Worm (Caenorhabditis elegans) whole organism, L1 larva: Measurements from ENCODE around the gene nfm-1.

Source experiments
- C04F5.9 ChIP-seq: sonication (generic microtip); optimal IDR thresholded peaks from 2 replicates; lab custom pipeline; 2016; ENCODE audit warnings: missing genetic modification characterization, missing compliant biosample characterization
- C16A3.4 ChIP-seq: fragments of 150-350 bp; optimal IDR thresholded peaks from 2 replicates; lab custom pipeline; 2014; ENCODE audit warnings: missing biosample characterization, missing genetic modification characterization
- F16B12.6 ChIP-seq: fragments of 150-350 bp; optimal IDR thresholded peaks from 2 replicates; lab custom pipeline; 2014; ENCODE audit warnings: missing biosample characterization, missing genetic modification characterization
- alr-1 ChIP-seq: fragments of 200-800 bp; sonication (Bioruptor generic); optimal IDR thresholded peaks from 2 replicates; lab custom pipeline; 2018; ENCODE audit warnings: borderline replicate concordance, mild to moderate bottlenecking, missing genetic modification characterization, missing compliant biosample characterization
- aly-2 ChIP-seq: fragments of 150-350 bp; optimal IDR thresholded peaks from 2 replicates; lab custom pipeline; 2014; ENCODE audit warnings: missing biosample characterization, missing genetic modification characterization
- ama-1 ChIP-seq: fragments of 150-350 bp; optimal IDR thresholded peaks from 2 replicates; lab custom pipeline; 2014
- ceh-63 ChIP-seq: fragments of 200-800 bp; sonication (Bioruptor generic); optimal IDR thresholded peaks from 2 replicates; lab custom pipeline; 2018; ENCODE audit warnings: mild to moderate bottlenecking, missing genetic modification characterization, missing compliant biosample characterization
- ceh-8 ChIP-seq: fragments of 200-800 bp; sonication (Bioruptor generic); optimal IDR thresholded peaks from 2 replicates; lab custom pipeline; 2018; ENCODE audit warnings: mild to moderate bottlenecking, missing genetic modification characterization, moderate library complexity, missing compliant biosample characterization
- dpl-1 ChIP-seq, 3 experiments: fragments of 150-350 bp in 2 of 3; sonication (generic microtip) in 1 of 3; optimal IDR thresholded peaks; 2 replicates each; lab custom pipeline; 2014 to 2017; ENCODE audit warnings: missing biosample characterization in 3 of 3, missing genetic modification characterization in 3 of 3, missing genetic modification reagents in 3 of 3
- dsc-1 ChIP-seq: sonication (generic microtip); optimal IDR thresholded peaks from 2 replicates; lab custom pipeline; 2016; ENCODE audit warnings: mild to moderate bottlenecking, missing genetic modification characterization, missing compliant biosample characterization
- efl-1 ChIP-seq, 4 experiments: fragments of 150-350 bp; optimal IDR thresholded peaks in 3 of 4; peaks in 1 of 4; 1 replicate in 1 of 4; 2 replicates in 3 of 4; lab custom pipeline; 2014; ENCODE audit warnings: missing biosample characterization in 2 of 4, missing genetic modification characterization in 2 of 4, missing genetic modification reagents in 2 of 4
- egl-13 ChIP-seq: sonication (generic microtip); optimal IDR thresholded peaks from 2 replicates; lab custom pipeline; 2016; ENCODE audit warnings: missing genotype, missing genetic modification reagents, missing genetic modification characterization, missing compliant biosample characterization
- egl-27 ChIP-seq, 2 experiments: fragments of 150-350 bp in 1 of 2; sonication (generic microtip); optimal IDR thresholded peaks; 3 replicates each; lab custom pipeline; 2017 to 2018; ENCODE audit warnings: missing biosample characterization in 2 of 2, missing genetic modification characterization in 2 of 2, missing genetic modification reagents in 2 of 2
- elt-2 ChIP-seq: sonication (generic microtip); optimal IDR thresholded peaks from 2 replicates; lab custom pipeline; 2016; ENCODE audit warnings: missing genetic modification characterization, mild to moderate bottlenecking, inconsistent platforms, missing compliant biosample characterization, missing genetic modification reagents
- ets-5 ChIP-seq: fragments of 200-800 bp; sonication (Bioruptor generic); IDR thresholded peaks from 2 replicates; pipeline ENCODE4 v1.3.6; 2022; ENCODE audit warnings: missing genetic modification characterization, missing compliant biosample characterization
- fkh-10 ChIP-seq: sonication (generic microtip); optimal IDR thresholded peaks from 2 replicates; lab custom pipeline; 2017; ENCODE audit warnings: missing biosample characterization, missing genetic modification reagents, missing genetic modification characterization
- fkh-8 ChIP-seq: sonication (generic microtip); optimal IDR thresholded peaks from 2 replicates; lab custom pipeline; 2016; ENCODE audit warnings: mild to moderate bottlenecking, missing genetic modification characterization, missing compliant biosample characterization
- hlh-17 ChIP-seq: fragments of 200-800 bp; sonication (Bioruptor generic); optimal IDR thresholded peaks from 2 replicates; lab custom pipeline; 2018; ENCODE audit warnings: missing genetic modification characterization, mild to moderate bottlenecking, missing compliant biosample characterization, moderate library complexity, borderline replicate concordance
- irx-1 ChIP-seq: sonication (generic microtip); optimal IDR thresholded peaks from 2 replicates; lab custom pipeline; 2016; ENCODE audit warnings: missing genetic modification characterization, missing compliant biosample characterization
- isw-1 ChIP-seq: fragments of 200-800 bp; sonication (Bioruptor generic); IDR thresholded peaks from 2 replicates; pipeline ENCODE4 v1.3.6; 2022; ENCODE audit warnings: missing genetic modification characterization, missing compliant biosample characterization
- jun-1 ChIP-seq: fragments of 150-350 bp; optimal IDR thresholded peaks from 2 replicates; lab custom pipeline; 2014; ENCODE audit warnings: missing biosample characterization, missing genetic modification reagents, missing genetic modification characterization
- lin-13 ChIP-seq: fragments of 150-350 bp; optimal IDR thresholded peaks from 2 replicates; lab custom pipeline; 2014; ENCODE audit warnings: missing biosample characterization, missing genetic modification reagents, missing genetic modification characterization
- lin-15B ChIP-seq: fragments of 150-350 bp; sonication (generic microtip); optimal IDR thresholded peaks from 3 replicates; lab custom pipeline; 2014; ENCODE audit warnings: missing biosample characterization, missing genetic modification characterization
- lin-35 ChIP-seq, 2 experiments: fragments of 150-350 bp; optimal IDR thresholded peaks; 2 replicates each; lab custom pipeline; 2014; ENCODE audit warnings: missing biosample characterization in 2 of 2, missing genetic modification characterization in 2 of 2, missing genetic modification reagents in 2 of 2
- lir-3 ChIP-seq: sonication (generic microtip); optimal IDR thresholded peaks from 2 replicates; lab custom pipeline; 2016; ENCODE audit warnings: mild to moderate bottlenecking, missing genetic modification characterization, moderate library complexity, missing compliant biosample characterization; ENCODE audit not compliant: poor library complexity
- mab-9 ChIP-seq: fragments of 200-800 bp; sonication (Bioruptor generic); IDR thresholded peaks from 2 replicates; pipeline ENCODE4 v1.3.6; 2022; ENCODE audit warnings: missing genetic modification reagents, missing genetic modification characterization, missing compliant biosample characterization
- mef-2 ChIP-seq: fragments of 150-350 bp; optimal IDR thresholded peaks from 2 replicates; lab custom pipeline; 2014; ENCODE audit warnings: missing biosample characterization, missing genetic modification characterization
- nhr-11 ChIP-seq: fragments of 150-350 bp; optimal IDR thresholded peaks from 2 replicates; lab custom pipeline; 2014; ENCODE audit warnings: missing biosample characterization, missing genetic modification characterization
- nhr-12 ChIP-seq: sonication (generic microtip); optimal IDR thresholded peaks from 2 replicates; lab custom pipeline; 2017; ENCODE audit warnings: missing biosample characterization, missing genetic modification characterization
- nhr-19 ChIP-seq: fragments of 200-800 bp; sonication (Bioruptor generic); conservative IDR thresholded peaks from 2 replicates; pipeline ENCODE4 v1.3.6; 2022; ENCODE audit warnings: missing genetic modification characterization, missing compliant biosample characterization
- nhr-20 ChIP-seq: sonication (generic microtip); optimal IDR thresholded peaks from 2 replicates; lab custom pipeline; 2016; ENCODE audit warnings: mild to moderate bottlenecking, missing genetic modification characterization, missing compliant biosample characterization
- nhr-28 ChIP-seq: fragments of 150-350 bp; optimal IDR thresholded peaks from 2 replicates; lab custom pipeline; 2014; ENCODE audit warnings: missing biosample characterization, missing genetic modification characterization
- nhr-47 ChIP-seq: sonication (generic microtip); optimal IDR thresholded peaks from 2 replicates; lab custom pipeline; 2016; ENCODE audit warnings: mild to moderate bottlenecking, missing genetic modification characterization, moderate library complexity, missing compliant biosample characterization
- nhr-76 ChIP-seq: sonication (generic microtip); optimal IDR thresholded peaks from 2 replicates; lab custom pipeline; 2017; ENCODE audit warnings: missing biosample characterization, missing genetic modification characterization
- nhr-77 ChIP-seq: fragments of 150-350 bp; optimal IDR thresholded peaks from 2 replicates; lab custom pipeline; 2014; ENCODE audit warnings: missing biosample characterization, missing genetic modification characterization
- nhr-84 ChIP-seq: sonication (generic microtip); optimal IDR thresholded peaks from 2 replicates; lab custom pipeline; 2017; ENCODE audit warnings: missing biosample characterization, missing genetic modification characterization
- nhr-85 ChIP-seq: sonication (generic microtip); peaks from one replicate; lab custom pipeline; 2016; ENCODE audit warnings: missing genetic modification characterization, inconsistent platforms, missing compliant biosample characterization
- nhr-90 ChIP-seq: sonication (generic microtip); optimal IDR thresholded peaks from 2 replicates; lab custom pipeline; 2016; ENCODE audit warnings: mild to moderate bottlenecking, missing genetic modification characterization, missing compliant biosample characterization; ENCODE audit not compliant: poor library complexity
- pag-3 ChIP-seq: sonication (generic microtip); optimal IDR thresholded peaks from 2 replicates; lab custom pipeline; 2017; ENCODE audit warnings: missing genetic modification characterization, mild to moderate bottlenecking, missing compliant biosample characterization, antibody characterized with exemption, borderline replicate concordance; ENCODE audit not compliant: insufficient read depth
- pax-3 ChIP-seq: fragments of 200-800 bp; sonication (Bioruptor generic); optimal IDR thresholded peaks from 2 replicates; lab custom pipeline; 2018; ENCODE audit warnings: mild to moderate bottlenecking, missing genetic modification characterization, moderate library complexity, missing compliant biosample characterization
- pqm-1 ChIP-seq: sonication (generic microtip); optimal IDR thresholded peaks from 3 replicates; lab custom pipeline; 2017; ENCODE audit warnings: missing biosample characterization, missing genetic modification characterization
- rnt-1 ChIP-seq: sonication (generic microtip); optimal IDR thresholded peaks from 2 replicates; lab custom pipeline; 2016; ENCODE audit warnings: mild to moderate bottlenecking, missing genetic modification characterization, moderate library complexity, missing compliant biosample characterization
- skn-1 ChIP-seq: fragments of 150-350 bp; optimal IDR thresholded peaks from 2 replicates; lab custom pipeline; 2014; ENCODE audit warnings: missing biosample characterization, missing genetic modification characterization
- sox-4 ChIP-seq: sonication (generic microtip); optimal IDR thresholded peaks from 2 replicates; lab custom pipeline; 2016; ENCODE audit warnings: missing genetic modification characterization, missing compliant biosample characterization
- sptf-1 ChIP-seq: fragments of 150-350 bp; optimal IDR thresholded peaks from 2 replicates; lab custom pipeline; 2014; ENCODE audit warnings: missing biosample characterization, missing genetic modification characterization
- tbx-2 ChIP-seq: sonication (generic microtip); optimal IDR thresholded peaks from 2 replicates; lab custom pipeline; 2016; ENCODE audit warnings: missing genetic modification characterization, missing compliant biosample characterization
- unc-30 ChIP-seq: sonication (generic microtip); optimal IDR thresholded peaks from 2 replicates; lab custom pipeline; 2017; ENCODE audit warnings: missing biosample characterization, missing genetic modification characterization
- unc-98 ChIP-seq: fragments of 200-800 bp; sonication (Bioruptor generic); IDR thresholded peaks from 2 replicates; pipeline ENCODE4 v1.3.6; 2022; ENCODE audit warnings: missing genetic modification characterization, missing compliant biosample characterization
- xbp-1 ChIP-seq: sonication (generic microtip); optimal IDR thresholded peaks from 2 replicates; lab custom pipeline; 2016; ENCODE audit warnings: missing genetic modification characterization, missing compliant biosample characterization
- ztf-11 ChIP-seq, 2 experiments: sonication (generic microtip); optimal IDR thresholded peaks; 2 replicates each; lab custom pipeline; 2016 to 2017; ENCODE audit warnings: missing genetic modification characterization in 2 of 2, missing biosample characterization in 1 of 2, missing compliant biosample characterization in 1 of 2

Gene nfm-1

ce11 chrIII:6198378-6199234 is 39.4 kb downstream of the nfm-1 start, which contains the start of the genes C23G10.7 and rpn-2 (continued):
- TF ChIP-seq mef-2 (tag; lab: Kevin White, UChicago) (no peak), nhr-84 (tag; lab: Kevin White, UChicago) (no peak), ceh-63 (GFP tag; lab: Kevin White, UChicago) (no peak), aly-2 (no peak), fkh-8 (tag; lab: Kevin White, UChicago) (peak; percentile 44), isw-1 (GFP tag; lab: Robert Waterston, UW) (peak; percentile 63), egl-13 (tag; lab: Kevin White, UChicago) (peak; percentile 9), pax-3 (tag; lab: Kevin White, UChicago) (no peak), efl-1 (optimal IDR thresholded peaks at IDR 0.05; lab: Kevin White, UChicago) (peak; percentile 74 to 79), efl-1 (GFP tag; optimal IDR thresholded peaks at IDR 0.05 in 1 of 2; lab: Kevin White, UChicago) (peak; percentile 72 to 97), nhr-19 (GFP tag; lab: Robert Waterston, UW) (peak; percentile 72), F16B12.6 (tag; lab: Kevin White, UChicago) (peak; percentile 52), nhr-20 (tag; lab: Kevin White, UChicago) (peak; percentile 72), mab-9 (GFP tag; lab: Robert Waterston, UW) (no peak), alr-1 (tag; lab: Kevin White, UChicago) (no peak), unc-98 (no peak), unc-30 (no peak), nhr-47 (peak; percentile 80), C16A3.4 (tag; lab: Kevin White, UChicago) (peak; percentile 56), skn-1 (tag; lab: Kevin White, UChicago) (peak; percentile 98), nhr-76 (no peak), sox-4 (tag; lab: Kevin White, UChicago) (no peak), C04F5.9 (tag; lab: Kevin White, UChicago) (peak; percentile 36), ztf-11 (tag; optimal IDR thresholded peaks at IDR 0.05; lab: Kevin White, UChicago) (no peak), rnt-1 (tag; lab: Kevin White, UChicago) (peak; percentile 89), irx-1 (tag; lab: Kevin White, UChicago) (peak; percentile 49), tbx-2 (tag; lab: Kevin White, UChicago) (peak; percentile 73), dsc-1 (peak; percentile 71), nhr-28 (no peak), egl-27 (tag; optimal IDR thresholded peaks at IDR 0.05; lab: Kevin White, UChicago) (no peak), hlh-17 (GFP tag; lab: Kevin White, UChicago) (no peak), pag-3 (tag; lab: Kevin White, UChicago) (no peak), lin-35 (GFP tag; optimal IDR thresholded peaks at IDR 0.05; lab: Kevin White, UChicago) (peak; percentile 71 to 82), lin-15B (tag; lab: Kevin White, UChicago) (no peak), nhr-77 (tag; lab: Kevin White, UChicago) (peak; percentile 47), fkh-10 (GFP tag; lab: Kevin White, UChicago) (peak; percentile 20), lir-3 (tag; lab: Kevin White, UChicago) (peak; percentile 1), elt-2 (tag; lab: Kevin White, UChicago) (peak; percentile 24), xbp-1 (tag; lab: Kevin White, UChicago) (peak; percentile 67), nhr-90 (peak; percentile 62), nhr-12 (no peak), nhr-11 (tag; lab: Kevin White, UChicago) (no peak), dpl-1 (GFP tag; optimal IDR thresholded peaks at IDR 0.05; lab: Kevin White, UChicago) (peak; percentile 53 to 79 (median 77)), ceh-8 (no peak), lin-13 (GFP tag; lab: Kevin White, UChicago) (peak; percentile 66), sptf-1 (no peak), ama-1 (peak; percentile 14), jun-1 (peak; percentile 29), pqm-1 (tag; lab: Kevin White, UChicago) (no peak), ets-5 (GFP tag; lab: Robert Waterston, UW) (no peak), nhr-85 (tag; lab: Kevin White, UChicago) (peak; percentile 81)
